Worm (Caenorhabditis elegans): Measurements from ENCODE around the gene wht-1.

wht-1 gene

DNA sequence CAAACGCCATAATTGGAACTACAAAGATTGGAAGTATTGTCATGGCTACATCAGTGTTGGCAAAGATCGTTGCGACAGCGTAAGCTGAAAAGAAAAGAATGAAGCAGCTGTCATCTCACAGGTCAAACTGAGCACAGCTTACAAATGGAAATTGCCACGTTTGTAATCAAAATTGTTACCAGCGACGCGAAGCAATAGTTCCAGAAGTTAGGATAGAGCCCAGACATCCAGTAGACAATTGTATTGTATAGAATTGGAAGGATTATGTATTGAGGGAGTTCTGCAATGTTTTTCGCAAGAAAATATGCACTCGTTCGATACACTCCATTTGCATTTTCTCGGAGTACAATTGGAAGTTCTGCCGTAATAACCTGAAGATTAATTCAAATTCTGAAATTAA is 2.2 kb downstream of the wht-1 start:
- no peak for TF ChIP-seq ama-1 (optimal IDR thresholded peaks at IDR 0.05)

DNA sequence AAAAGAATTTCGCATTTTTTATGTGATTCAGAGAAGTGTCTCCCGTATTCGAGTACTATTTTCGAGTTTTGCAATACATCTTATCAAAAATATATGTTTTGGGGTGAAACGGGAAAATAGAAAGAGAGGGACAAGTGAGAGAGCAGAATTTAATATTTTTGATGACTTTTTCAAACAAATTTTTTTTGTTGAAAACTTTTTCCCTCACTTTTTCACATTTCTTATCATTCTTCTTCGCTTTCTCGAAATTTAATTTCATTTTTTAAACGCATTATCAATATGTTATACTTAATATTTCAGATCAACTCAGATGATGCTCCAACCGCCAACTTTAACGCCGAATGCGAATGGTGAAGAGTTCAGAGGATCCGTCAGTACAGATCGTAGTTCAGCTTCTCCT is 7.3 kb downstream of the wht-1 start, which contains the start of gene attf-4:
TSS of gene attf-4 (plus strand) at position 301 of the 400 bp plus-strand sequence.
- TF ChIP-seq hmg-4 (GFP tag; optimal IDR thresholded peaks at IDR 0.05) (no peak), sea-1 (GFP tag; conservative IDR thresholded peaks at IDR 0.05) (no peak), ama-1 (optimal IDR thresholded peaks at IDR 0.05) (no peak), ceh-36 (tag; optimal IDR thresholded peaks at IDR 0.05) (no peak), tbx-37 (GFP tag; conservative IDR thresholded peaks at IDR 0.05) (no peak), ets-7 (tag; optimal IDR thresholded peaks at IDR 0.05) (no peak), scrt-1 (GFP tag; IDR thresholded peaks at IDR 0.05) (no peak), hmbx-1 (tag; optimal IDR thresholded peaks at IDR 0.05) (no peak), flt-1 (GFP tag; IDR thresholded peaks at IDR 0.05) (no peak), tbx-11 (GFP tag; IDR thresholded peaks at IDR 0.05) (no peak), B0310.2 (tag; optimal IDR thresholded peaks at IDR 0.05) (no peak), aly-1 (tag; optimal IDR thresholded peaks at IDR 0.05) (no peak), pes-1 (GFP tag; IDR thresholded peaks at IDR 0.05) (no peak), F13C5.2 (tag; optimal IDR thresholded peaks at IDR 0.05) (no peak), ceh-13 (GFP tag; optimal IDR thresholded peaks at IDR 0.05) (no peak), tra-4 (tag; optimal IDR thresholded peaks at IDR 0.05) (no peak), hnd-1 (tag; optimal IDR thresholded peaks at IDR 0.05) (no peak)

DNA sequence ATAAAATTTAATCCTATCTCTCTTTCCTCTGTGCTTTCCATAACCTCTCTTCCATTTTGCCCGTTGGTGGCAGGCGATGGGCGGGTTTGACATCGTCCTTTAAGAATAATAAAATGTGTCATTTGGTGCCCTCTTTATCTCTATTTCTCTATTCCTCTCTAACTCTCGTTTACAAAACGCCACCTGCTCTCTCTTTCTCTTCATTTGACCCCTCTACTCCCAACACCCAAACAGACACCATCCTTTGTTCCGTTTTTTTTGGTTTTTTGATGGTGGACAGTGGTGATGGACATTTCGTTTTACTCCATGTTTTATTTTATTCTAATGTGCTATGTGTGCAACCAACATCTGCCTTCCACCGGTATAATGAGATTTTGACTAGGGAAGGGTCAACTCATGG is 8.6 kb downstream of the wht-1 start:
- TF ChIP-seq tra-4 (tag; optimal IDR thresholded peaks at IDR 0.05) = no peak
- no peak for TF ChIP-seq tbx-37 (GFP tag; conservative IDR thresholded peaks at IDR 0.05)
- TF ChIP-seq ceh-36 (tag; optimal IDR thresholded peaks at IDR 0.05) = no peak
- TF ChIP-seq hmg-4 (GFP tag; optimal IDR thresholded peaks at IDR 0.05) = no peak
- TF ChIP-seq ama-1 (optimal IDR thresholded peaks at IDR 0.05) = no peak
- no peak for TF ChIP-seq hmbx-1 (tag; optimal IDR thresholded peaks at IDR 0.05)
- TF ChIP-seq tbx-11 (GFP tag; IDR thresholded peaks at IDR 0.05) = no peak
- TF ChIP-seq B0310.2 (tag; optimal IDR thresholded peaks at IDR 0.05) = no peak
- no peak for TF ChIP-seq ceh-13 (GFP tag; optimal IDR thresholded peaks at IDR 0.05)
- TF ChIP-seq sea-1 (GFP tag; conservative IDR thresholded peaks at IDR 0.05) = no peak
- TF ChIP-seq ets-7 (tag; optimal IDR thresholded peaks at IDR 0.05) = no peak

DNA sequence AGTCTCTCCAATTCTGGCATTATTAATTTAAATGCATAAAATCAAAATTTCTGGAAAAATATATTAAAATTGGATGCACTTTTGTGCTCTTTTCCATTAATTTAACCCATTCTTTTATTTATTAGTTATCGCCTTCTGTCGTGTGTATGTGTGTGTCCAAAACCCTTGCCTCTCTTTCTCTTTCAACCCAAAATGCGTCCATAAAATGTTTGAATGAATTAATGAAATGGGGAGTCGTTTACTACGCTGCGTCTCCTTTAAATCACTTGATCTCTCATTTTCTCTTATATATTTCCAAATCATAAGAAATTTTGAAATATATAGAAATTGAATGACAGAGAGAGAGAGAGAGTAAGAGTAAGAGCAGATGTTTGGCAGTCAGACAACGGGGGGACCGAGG is 9.6 kb downstream of the wht-1 start:
- no peak for TF ChIP-seq ceh-36 (tag; optimal IDR thresholded peaks at IDR 0.05)
- no peak for TF ChIP-seq aly-1 (tag; optimal IDR thresholded peaks at IDR 0.05)
- no peak for TF ChIP-seq flt-1 (GFP tag; IDR thresholded peaks at IDR 0.05)
- TF ChIP-seq hmg-4 (GFP tag; optimal IDR thresholded peaks at IDR 0.05) = no peak
- no peak for TF ChIP-seq B0310.2 (tag; optimal IDR thresholded peaks at IDR 0.05)
- no peak for TF ChIP-seq hmbx-1 (tag; optimal IDR thresholded peaks at IDR 0.05)
- TF ChIP-seq scrt-1 (GFP tag; IDR thresholded peaks at IDR 0.05) = no peak

DNA sequence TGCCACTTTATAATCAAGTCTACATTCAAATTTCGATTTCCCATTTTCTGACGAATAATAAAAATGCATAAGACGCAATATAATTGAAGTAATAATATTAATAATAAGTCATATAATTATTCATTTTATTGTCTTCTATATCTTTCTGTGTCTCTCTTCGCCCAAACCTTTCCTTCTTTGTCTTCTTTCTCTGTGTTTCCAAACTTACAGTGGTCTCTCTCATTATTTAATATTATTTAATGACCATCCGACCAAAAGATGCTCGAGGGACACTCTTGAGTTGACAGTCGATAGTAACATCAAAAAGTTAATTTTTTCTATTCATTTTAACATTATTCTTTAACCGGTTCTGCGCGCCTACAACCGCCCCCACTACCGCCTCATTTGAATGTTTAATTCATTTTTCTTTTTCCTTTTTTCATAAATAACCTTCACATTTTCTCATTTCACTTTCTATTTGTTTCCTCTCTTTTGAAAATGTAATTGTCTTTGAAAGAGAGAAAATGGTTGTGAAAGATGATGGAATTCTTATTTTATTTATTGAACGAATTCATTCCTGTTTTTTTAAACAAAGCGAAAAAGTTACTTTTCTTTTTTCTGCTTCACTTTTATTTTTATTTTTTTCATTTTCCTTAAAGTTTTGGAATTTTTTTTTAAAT is 13.8 kb downstream of the wht-1 start:
- TF ChIP-seq F13C5.2 (tag; optimal IDR thresholded peaks at IDR 0.05) (peak; percentile 4), B0310.2 (tag; optimal IDR thresholded peaks at IDR 0.05) (no peak)

DNA sequence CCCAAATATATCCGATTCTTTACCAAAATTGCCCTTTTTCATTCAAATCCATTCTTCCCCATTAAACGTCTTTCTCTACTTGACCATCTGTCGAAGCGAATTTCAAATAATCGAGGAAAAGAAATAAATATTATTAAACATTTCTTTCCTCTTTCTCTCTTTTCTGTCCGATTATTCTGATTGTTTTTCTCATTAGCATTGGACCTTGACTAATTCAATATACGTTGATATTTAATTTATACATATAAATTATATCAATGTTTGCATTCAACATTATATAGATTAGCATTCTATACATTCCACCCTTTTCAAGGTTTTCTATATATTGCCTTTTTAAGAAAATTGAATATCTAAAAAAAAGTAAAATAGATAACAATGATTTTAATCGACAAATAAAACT is 14.6 kb downstream of the wht-1 start:
- no peak for TF ChIP-seq flt-1 (GFP tag; IDR thresholded peaks at IDR 0.05)
- TF ChIP-seq ceh-36 (tag; optimal IDR thresholded peaks at IDR 0.05) = no peak
- no peak for TF ChIP-seq tbx-11 (GFP tag; IDR thresholded peaks at IDR 0.05)
- TF ChIP-seq hnd-1 (tag; optimal IDR thresholded peaks at IDR 0.05) = no peak
- TF ChIP-seq sea-1 (GFP tag; conservative IDR thresholded peaks at IDR 0.05) = no peak
- TF ChIP-seq hmg-4 (GFP tag; optimal IDR thresholded peaks at IDR 0.05) = no peak
- TF ChIP-seq aly-1 (tag; optimal IDR thresholded peaks at IDR 0.05) = no peak
- TF ChIP-seq pes-1 (GFP tag; IDR thresholded peaks at IDR 0.05) = no peak
- TF ChIP-seq tra-4 (tag; optimal IDR thresholded peaks at IDR 0.05) = no peak

DNA sequence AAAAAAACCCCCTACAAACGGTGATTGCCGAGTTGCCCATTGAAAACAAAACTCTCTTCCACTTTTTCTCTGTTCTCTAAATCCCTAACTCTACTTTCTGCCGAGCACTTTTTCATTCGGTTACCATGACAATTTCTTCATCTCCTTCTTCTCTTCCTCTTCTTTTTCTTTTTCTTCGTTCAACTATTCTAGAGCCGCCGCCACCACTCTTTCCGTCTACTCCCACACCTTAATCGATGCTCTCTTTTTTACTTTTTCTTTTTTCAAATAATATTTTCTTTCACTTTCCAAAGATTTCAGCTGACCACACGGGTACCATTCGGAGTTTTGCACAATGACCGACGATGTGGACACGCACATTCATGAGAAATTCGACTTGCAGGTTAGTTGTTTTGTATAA is 20.0 kb downstream of the wht-1 start, which contains the start of gene mapk-15:
TSS of gene mapk-15 (plus strand) at position 301 of the 400 bp plus-strand sequence.
- TF ChIP-seq sea-1 (GFP tag; conservative IDR thresholded peaks at IDR 0.05) = no peak
- TF ChIP-seq ceh-36 (tag; optimal IDR thresholded peaks at IDR 0.05) = no peak
- TF ChIP-seq flt-1 (GFP tag; IDR thresholded peaks at IDR 0.05) = no peak
- no peak for TF ChIP-seq F13C5.2 (tag; optimal IDR thresholded peaks at IDR 0.05)
- TF ChIP-seq ama-1 (optimal IDR thresholded peaks at IDR 0.05) = no peak

DNA sequence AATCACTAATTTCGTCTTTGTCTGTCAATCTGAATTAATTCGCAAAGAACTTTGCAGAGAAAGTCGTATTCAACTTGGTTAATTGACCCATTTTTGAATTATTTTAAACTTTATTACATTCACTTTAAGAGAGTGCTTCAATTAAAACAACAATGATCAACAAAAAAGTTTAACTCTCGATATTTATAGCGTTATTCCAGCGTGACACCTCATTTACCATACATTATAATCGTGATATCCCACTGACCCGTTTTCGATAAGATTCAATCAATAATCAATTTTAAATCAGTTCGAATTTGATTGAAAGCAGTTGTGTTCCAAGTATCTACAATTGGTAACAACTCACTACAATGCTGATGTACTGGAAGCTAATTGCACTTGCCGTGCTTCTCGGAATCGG is 30.8 kb downstream of the wht-1 start, which contains the start of gene clc-10:
TSS of gene clc-10 (plus strand) at position 301 of the 400 bp plus-strand sequence.
- TF ChIP-seq hmbx-1 (tag; optimal IDR thresholded peaks at IDR 0.05) = no peak
- TF ChIP-seq ceh-36 (tag; optimal IDR thresholded peaks at IDR 0.05) = no peak

DNA sequence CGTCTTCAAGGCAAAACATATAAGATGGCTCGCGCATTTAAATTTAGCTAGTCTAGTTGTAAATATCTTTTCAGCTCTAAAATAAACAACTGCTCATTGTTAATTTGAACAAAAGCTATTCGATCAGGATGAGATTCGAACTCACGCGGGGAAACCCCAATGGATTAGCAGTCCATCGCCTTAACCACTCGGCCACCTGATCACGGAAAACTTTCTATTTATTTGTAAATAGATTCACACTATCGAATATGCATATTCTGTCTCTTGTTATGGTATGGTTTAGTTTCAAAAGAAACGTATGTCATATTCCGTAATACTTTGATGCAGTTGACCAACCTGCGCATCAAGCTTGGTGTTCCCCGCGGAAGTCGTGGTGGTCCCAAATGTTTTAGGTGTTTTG is 31.4 kb downstream of the wht-1 start:
- TF ChIP-seq scrt-1 (GFP tag; IDR thresholded peaks at IDR 0.05) = no peak
- TF ChIP-seq pes-1 (GFP tag; IDR thresholded peaks at IDR 0.05) = no peak
- no peak for TF ChIP-seq hnd-1 (tag; optimal IDR thresholded peaks at IDR 0.05)
- TF ChIP-seq ets-7 (tag; optimal IDR thresholded peaks at IDR 0.05) = no peak
- no peak for TF ChIP-seq ama-1 (optimal IDR thresholded peaks at IDR 0.05)

Measured in whole organism, early embryonic.